Worm (Caenorhabditis elegans) whole organism, early embryonic: Measurements from ENCODE around the gene nhr-233.

Experiments used
- hmbx-1 ChIP-seq: sonication (generic microtip); optimal IDR thresholded peaks from 2 replicates; lab custom pipeline; 2016; ENCODE audit warnings: mild to moderate bottlenecking, missing genetic modification characterization, missing compliant biosample characterization
- sea-1 ChIP-seq: fragments of 200-800 bp; sonication (Bioruptor generic); conservative IDR thresholded peaks from 2 replicates; pipeline ENCODE4 v1.3.6; 2022; ENCODE audit warnings: missing genetic modification characterization, missing compliant biosample characterization

ce11 chrV:16606313-16606712 lies 35.7 kb upstream of the nhr-233 start, which contains the start of gene Y32B12C.1:
- TF ChIP-seq hmbx-1 (tag; lab: Kevin White, UChicago) (no peak), sea-1 (GFP tag; lab: Robert Waterston, UW) (no peak)
